Fruit fly (Drosophila melanogaster): Measurements from ENCODE around the gene kek5.
A peak's percentile ranks its signal among the peaks of the same experiment; 100 is the strongest.

kek5 gene

DNA sequence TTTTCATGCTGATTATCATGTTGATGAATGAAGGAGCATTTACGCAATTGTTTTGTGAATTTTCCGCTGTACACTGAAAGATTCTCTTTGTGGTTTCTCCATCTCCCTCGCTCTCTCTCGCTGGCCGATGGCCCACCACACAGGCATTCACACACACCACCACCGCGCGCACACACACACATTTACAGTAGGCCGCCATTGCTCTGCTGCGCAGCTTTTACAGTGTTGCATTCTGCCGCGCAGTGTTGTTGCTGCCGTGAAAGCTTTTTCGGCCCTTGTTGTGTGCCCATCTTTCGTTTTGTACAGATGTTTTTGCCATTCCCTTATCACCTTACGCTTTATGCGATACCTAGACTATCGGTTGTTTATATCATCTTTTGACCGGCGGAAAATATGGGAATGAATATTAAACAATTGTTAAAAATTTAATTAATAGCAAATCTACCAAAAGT is 143.9 kb downstream of the kek5 start (continued):
- TF ChIP-seq CG10565 (GFP tag; optimal IDR thresholded peaks at IDR 0.05): no peak
- TF ChIP-seq slou (GFP tag; optimal IDR thresholded peaks at IDR 0.05): no peak
- no peak for TF ChIP-seq CG6654 (GFP tag; optimal IDR thresholded peaks at IDR 0.05)
- TF ChIP-seq peb (GFP tag; IDR thresholded peaks at IDR 0.05): no peak
- no peak for TF ChIP-seq repo (GFP tag; optimal IDR thresholded peaks at IDR 0.05)
- no peak for TF ChIP-seq tll (GFP tag; optimal IDR thresholded peaks at IDR 0.05)
- peak; percentile 46; the same call in 1 of the 2 replicates for TF ChIP-seq Rfx (GFP tag; IDR thresholded peaks at IDR 0.05)
- TF ChIP-seq row (GFP tag; IDR thresholded peaks at IDR 0.05): peak; percentile 50; the same call in 2 of the 3 replicates
- TF ChIP-seq CG6791 (GFP tag; IDR thresholded peaks at IDR 0.05; ENCODE audit: partially characterized antibody): peak; percentile 74
- TF ChIP-seq Opbp (GFP tag; IDR thresholded peaks at IDR 0.05; ENCODE audit: partially characterized antibody): peak; percentile 65; the same call in 1 of the 3 replicates
- TF ChIP-seq CG6175 (GFP tag; IDR thresholded peaks at IDR 0.05): no peak
- TF ChIP-seq fd96Cb (tag; optimal IDR thresholded peaks at IDR 0.05): no peak
- TF ChIP-seq CG12744 (GFP tag; optimal IDR thresholded peaks at IDR 0.05): no peak
- peak; percentile 77 for TF ChIP-seq Dll (GFP tag; IDR thresholded peaks at IDR 0.05; ENCODE audit: partially characterized antibody)
- TF ChIP-seq gsb-n (tag; optimal IDR thresholded peaks at IDR 0.05): no peak
- TF ChIP-seq HHEX (GFP tag; optimal IDR thresholded peaks at IDR 0.05): no peak
- TF ChIP-seq Nf-YA (GFP tag; IDR thresholded peaks at IDR 0.05): no peak
- TF ChIP-seq aop (GFP tag; IDR thresholded peaks at IDR 0.05): no peak
- no peak for TF ChIP-seq Antp (GFP tag; optimal IDR thresholded peaks at IDR 0.05)
- no peak for TF ChIP-seq ftz-f1 (GFP tag; optimal IDR thresholded peaks at IDR 0.05)
- TF ChIP-seq dmrt99B (tag; optimal IDR thresholded peaks at IDR 0.05): no peak
- TF ChIP-seq Hr3 (GFP tag; optimal IDR thresholded peaks at IDR 0.05): no peak
- TF ChIP-seq CG31388 (GFP tag; optimal IDR thresholded peaks at IDR 0.05): no peak
- no peak for TF ChIP-seq CG4820 (GFP tag; optimal IDR thresholded peaks at IDR 0.05)
- peak; percentile 94 for TF ChIP-seq cg (GFP tag; optimal IDR thresholded peaks at IDR 0.05)
- TF ChIP-seq Lpt (GFP tag; optimal IDR thresholded peaks at IDR 0.05): no peak
- no peak for TF ChIP-seq B-H1 (GFP tag; IDR thresholded peaks at IDR 0.05)
- TF ChIP-seq CG15601 (tag; optimal IDR thresholded peaks at IDR 0.05): no peak
- TF ChIP-seq az2 (GFP tag; optimal IDR thresholded peaks at IDR 0.05): no peak
- peak; percentile 86 for TF ChIP-seq Med (GFP tag)
- no peak for TF ChIP-seq Rx (GFP tag; IDR thresholded peaks at IDR 0.05)
- TF ChIP-seq CG17912 (GFP tag; optimal IDR thresholded peaks at IDR 0.05): peak; percentile 68
- no peak for TF ChIP-seq ase (GFP tag; IDR thresholded peaks at IDR 0.05)
- TF ChIP-seq vnd (GFP tag; IDR thresholded peaks at IDR 0.05; ENCODE audit: partially characterized antibody): 0 out of 3 replicates have a peak, but pooled peaks have one; percentile 37
- no peak for TF ChIP-seq CG17612 (GFP tag; IDR thresholded peaks at IDR 0.05)
- TF ChIP-seq dmrt11E (tag; optimal IDR thresholded peaks at IDR 0.05): no peak
- no peak for TF ChIP-seq CG8089 (GFP tag; optimal IDR thresholded peaks at IDR 0.05)
- peak; percentile 21 for TF ChIP-seq CG7987 (GFP tag; optimal IDR thresholded peaks at IDR 0.05)
- TF ChIP-seq CG13123 (GFP tag; optimal IDR thresholded peaks at IDR 0.05): no peak
- TF ChIP-seq CG43689 (GFP tag; IDR thresholded peaks at IDR 0.05): no peak
- TF ChIP-seq CG11695 (GFP tag; IDR thresholded peaks at IDR 0.05): no peak
- no peak for TF ChIP-seq CG10274 (GFP tag; optimal IDR thresholded peaks at IDR 0.05)
- no peak for TF ChIP-seq fd102C (GFP tag; optimal IDR thresholded peaks at IDR 0.05)
- peak; percentile 57 for TF ChIP-seq vvl (GFP tag; IDR thresholded peaks at IDR 0.05)
- TF ChIP-seq CG17829 (tag; optimal IDR thresholded peaks at IDR 0.05): peak; percentile 15
- TF ChIP-seq CG12299 (tag; optimal IDR thresholded peaks at IDR 0.05): no peak
- TF ChIP-seq p53 (GFP tag; optimal IDR thresholded peaks at IDR 0.05): no peak
- no peak for TF ChIP-seq CG18476 (GFP tag; optimal IDR thresholded peaks at IDR 0.05)
- no peak for TF ChIP-seq CG10366 (GFP tag; IDR thresholded peaks at IDR 0.05)
- no peak for TF ChIP-seq Dek (tag; optimal IDR thresholded peaks at IDR 0.05)
- TF ChIP-seq CG9437 (GFP tag; optimal IDR thresholded peaks at IDR 0.05): no peak

Measured in whole organism, embryonic.